Fruit fly (Drosophila melanogaster): ENCODE results near the gene Grip71.

DNA sequence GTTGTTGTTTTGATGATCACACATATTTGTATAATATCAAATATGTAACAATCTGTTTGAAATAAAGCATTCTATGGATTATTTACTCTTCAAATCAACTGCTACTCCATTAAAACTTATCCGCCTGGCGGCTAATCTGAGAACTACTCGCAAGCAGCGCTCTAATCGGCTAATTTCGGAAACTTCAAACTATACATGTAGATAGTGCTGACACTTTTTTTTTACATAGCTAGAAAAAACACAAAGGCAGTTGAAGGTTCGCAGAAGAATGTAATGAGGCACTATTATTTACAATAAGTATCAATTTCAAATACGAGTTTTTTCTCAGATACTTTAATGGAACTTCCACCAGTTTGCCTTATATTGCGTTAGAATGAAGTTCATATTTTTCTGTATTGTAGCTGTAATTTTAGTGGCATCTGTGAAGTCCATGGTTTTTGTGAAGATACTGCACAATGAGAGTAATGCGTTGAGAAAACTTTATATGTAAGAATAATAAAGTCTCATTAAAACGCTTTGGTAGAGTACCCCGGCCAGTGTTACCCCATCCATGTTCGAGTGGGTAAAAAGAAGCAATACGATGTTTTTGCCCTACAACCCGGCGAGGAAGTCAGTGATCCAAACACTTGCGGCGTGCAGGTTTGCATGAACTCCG lies 42.6 kb upstream of the Grip71 start:
- no peak for TF ChIP-seq CG17186 (GFP tag; optimal IDR thresholded peaks at IDR 0.05)
- TF ChIP-seq Camta (GFP tag; optimal IDR thresholded peaks at IDR 0.05), result peak; percentile 55
- TF ChIP-seq CG12071 (GFP tag; optimal IDR thresholded peaks at IDR 0.05), result no peak
- TF ChIP-seq CG18599 (GFP tag; optimal IDR thresholded peaks at IDR 0.05), result no peak
